Worm (Caenorhabditis elegans) whole organism, L3 larva: ENCODE results near the gene clec-45.

Experiments used
- elt-3 ChIP-seq, 3 experiments: fragments of 150-350 bp in 1 of 3; sonication (generic microtip) in 2 of 3; optimal IDR thresholded peaks; 2 replicates in 2 of 3; 4 replicates in 1 of 3; lab custom pipeline; 2014 to 2017; ENCODE audit warnings: missing biosample characterization in 3 of 3, missing genetic modification characterization in 3 of 3
- lin-39 ChIP-seq: fragments of 150-350 bp; optimal IDR thresholded peaks from 2 replicates; lab custom pipeline; 2018; ENCODE audit warnings: missing biosample characterization, missing genetic modification reagents, missing genetic modification characterization
- nhr-237 ChIP-seq: fragments of 150-350 bp; optimal IDR thresholded peaks from 2 replicates; lab custom pipeline; 2014; ENCODE audit warnings: missing biosample characterization, missing genetic modification characterization
- pqm-1 ChIP-seq: fragments of 150-350 bp; optimal IDR thresholded peaks from 2 replicates; lab custom pipeline; 2017; ENCODE audit warnings: missing biosample characterization, missing genetic modification characterization, inconsistent platforms
- skn-1 ChIP-seq: fragments of 150-350 bp; optimal IDR thresholded peaks from 2 replicates; lab custom pipeline; 2014; ENCODE audit warnings: missing biosample characterization, missing genetic modification characterization
- unc-62 ChIP-seq: fragments of 150-350 bp; sonication (generic microtip); optimal IDR thresholded peaks from 4 replicates; lab custom pipeline; 2014; ENCODE audit warnings: missing biosample characterization, missing genetic modification reagents, missing genetic modification characterization

DNA sequence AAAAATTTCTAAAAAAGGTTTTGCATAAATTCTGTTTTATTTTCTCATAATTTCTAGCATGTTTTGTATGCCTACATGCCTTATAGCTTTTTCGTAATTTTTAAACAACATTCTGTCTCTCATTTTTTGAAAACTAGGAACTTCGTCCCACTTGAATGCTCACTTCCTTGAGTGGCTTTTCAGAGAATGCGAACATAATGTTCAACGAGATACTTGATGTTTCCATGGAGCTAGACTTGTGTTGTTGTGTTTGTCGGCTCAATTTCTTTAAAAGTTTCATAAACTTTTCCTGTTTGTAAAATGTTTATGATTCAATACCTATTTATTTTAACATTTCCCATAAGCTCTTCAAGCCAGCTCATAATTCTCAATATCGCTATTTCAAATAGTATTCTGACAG is 33.0 kb upstream of the clec-45 start, which contains the start of gene clec-213:
- no peak for TF ChIP-seq unc-62 (GFP tag; lab: Kevin White, UChicago)
- TF ChIP-seq elt-3 (tag; optimal IDR thresholded peaks at IDR 0.05; lab: Kevin White, UChicago), result no peak
- TF ChIP-seq lin-39, result no peak
- TF ChIP-seq pqm-1 (tag; lab: Kevin White, UChicago), result no peak
- TF ChIP-seq skn-1 (tag; lab: Kevin White, UChicago), result no peak
- no peak for TF ChIP-seq nhr-237
